Fruit fly (Drosophila melanogaster) whole organism, embryonic: Measurements from ENCODE around the gene CG42246.

Experiments
- C15 ChIP-seq: fragments of 200-800 bp; sonication (Bioruptor generic); IDR thresholded peaks from 3 replicates; pipeline ENCODE4 v1.3.6; 2022; ENCODE audit warnings: missing biosample characterization, missing genetic modification characterization
- CG10209 ChIP-seq: fragments of 200-800 bp; sonication (Bioruptor generic); optimal IDR thresholded peaks from 3 replicates; lab custom pipeline; 2017; ENCODE audit warnings: missing biosample characterization, mild to moderate bottlenecking, missing genetic modification characterization, missing genetic modification reagents
- CG12659 ChIP-seq: fragments of 200-800 bp; sonication (Bioruptor generic); optimal IDR thresholded peaks from 3 replicates; lab custom pipeline; 2017; ENCODE audit warnings: mild to moderate bottlenecking, missing biosample characterization, missing genetic modification reagents, missing genetic modification characterization
- CG12744 ChIP-seq: fragments of 200-800 bp; sonication (Bioruptor generic); optimal IDR thresholded peaks from 2 replicates; lab custom pipeline; 2016; ENCODE audit warnings: missing biosample characterization, missing genetic modification characterization
- CG1529 ChIP-seq: fragments of 200-800 bp; sonication (Bioruptor generic); optimal IDR thresholded peaks from 3 replicates; lab custom pipeline; 2018; ENCODE audit warnings: missing biosample characterization, missing genetic modification characterization
- CG15601 ChIP-seq: fragments of 200-800 bp; sonication (Bioruptor generic); optimal IDR thresholded peaks from 3 replicates; lab custom pipeline; 2019; ENCODE audit warnings: missing biosample characterization, mild to moderate bottlenecking, missing genetic modification characterization, moderate library complexity
- CG1602 ChIP-seq: fragments of 200-800 bp; sonication (Bioruptor generic); optimal IDR thresholded peaks from 3 replicates; lab custom pipeline; 2016; ENCODE audit warnings: missing biosample characterization, missing genetic modification characterization
- CG16813 ChIP-seq: fragments of 200-800 bp; sonication (Bioruptor generic); IDR thresholded peaks from 3 replicates; pipeline ENCODE4 v1.3.6; 2022; ENCODE audit warnings: missing biosample characterization, missing genetic modification characterization; ENCODE audit not compliant: partially characterized antibody
- CG2712 ChIP-seq: fragments of 200-800 bp; optimal IDR thresholded peaks from 3 replicates; lab custom pipeline; 2019; ENCODE audit warnings: missing biosample characterization, mild to moderate bottlenecking, missing genetic modification characterization, moderate library complexity
- CG31388 ChIP-seq: fragments of 200-800 bp; sonication (Bioruptor generic); optimal IDR thresholded peaks from 2 replicates; lab custom pipeline; 2016; ENCODE audit warnings: missing biosample characterization, missing genetic modification characterization
- CG3407 ChIP-seq: fragments of 200-800 bp; sonication (Bioruptor generic); optimal IDR thresholded peaks from 2 replicates; lab custom pipeline; 2018; ENCODE audit warnings: missing biosample characterization, mild to moderate bottlenecking, missing genetic modification characterization
- CG6765 ChIP-seq: fragments of 200-800 bp; sonication (Bioruptor generic); optimal IDR thresholded peaks from 3 replicates; lab custom pipeline; 2017; ENCODE audit warnings: missing biosample characterization, mild to moderate bottlenecking, missing genetic modification characterization
- CG7357 ChIP-seq: fragments of 200-800 bp; sonication (Bioruptor generic); IDR thresholded peaks from 3 replicates; pipeline ENCODE4 v1.3.6; 2022; ENCODE audit warnings: missing biosample characterization, missing genetic modification characterization
- CG7745 ChIP-seq: fragments of 200-800 bp; sonication (Bioruptor generic); optimal IDR thresholded peaks from 2 replicates; lab custom pipeline; 2018; ENCODE audit warnings: missing biosample characterization, mild to moderate bottlenecking, missing genetic modification characterization, moderate library complexity
- CG8478 ChIP-seq: fragments of >200 bp; optimal IDR thresholded peaks from 2 replicates; lab custom pipeline; 2018
- CG8765 ChIP-seq: fragments of 200-800 bp; sonication (Bioruptor generic); IDR thresholded peaks from 2 replicates; pipeline ENCODE4 v1.3.6; 2022; ENCODE audit warnings: missing biosample characterization, missing genetic modification characterization
- CHES-1-like ChIP-seq: fragments of 200-800 bp; sonication (Bioruptor generic); optimal IDR thresholded peaks from 2 replicates; lab custom pipeline; 2016; ENCODE audit warnings: missing biosample characterization, missing genetic modification characterization
- D ChIP-seq, 2 experiments: fragments of 200-800 bp in 1 of 2; fragments of >200 bp in 1 of 2; sonication (Bioruptor generic) in 1 of 2; optimal IDR thresholded peaks; 2 replicates in 1 of 2; 3 replicates in 1 of 2; lab custom pipeline; 2017; ENCODE audit warnings: mild to moderate bottlenecking in 1 of 2, missing biosample characterization in 1 of 2, missing genetic modification characterization in 1 of 2, missing genetic modification reagents in 1 of 2
- Kr ChIP-seq: fragments of 200-800 bp; sonication (Bioruptor generic); optimal IDR thresholded peaks from 2 replicates; lab custom pipeline; 2017; ENCODE audit warnings: missing biosample characterization, mild to moderate bottlenecking, missing genetic modification characterization
- Lpt ChIP-seq: fragments of >200 bp; optimal IDR thresholded peaks from 2 replicates; lab custom pipeline; 2018; ENCODE audit warnings: missing biosample characterization, missing genetic modification characterization
- MESR4 ChIP-seq: fragments of 200-800 bp; sonication (Bioruptor generic); optimal IDR thresholded peaks from 2 replicates; lab custom pipeline; 2018; ENCODE audit warnings: missing biosample characterization, mild to moderate bottlenecking, missing genetic modification characterization, moderate library complexity
- PHDP ChIP-seq: fragments of 200-800 bp; sonication (Bioruptor generic); optimal IDR thresholded peaks from 3 replicates; lab custom pipeline; 2018; ENCODE audit warnings: missing biosample characterization, mild to moderate bottlenecking, missing genetic modification characterization, moderate library complexity
- Sin3A ChIP-seq: fragments of >200 bp; optimal IDR thresholded peaks from 2 replicates; lab custom pipeline; 2018
- YL-1 ChIP-seq: fragments of 200-800 bp; sonication (Bioruptor generic); optimal IDR thresholded peaks from 3 replicates; lab custom pipeline; 2017; ENCODE audit warnings: missing biosample characterization, mild to moderate bottlenecking, missing genetic modification characterization
- al ChIP-seq: fragments of 200-800 bp; sonication (Bioruptor generic); IDR thresholded peaks from 2 replicates; pipeline ENCODE4 v1.3.6; 2022; ENCODE audit warnings: missing biosample characterization, missing genetic modification characterization
- chif ChIP-seq, 2 experiments: fragments of 200-800 bp; sonication (Bioruptor generic); optimal IDR thresholded peaks; 3 replicates each; lab custom pipeline; 2016; ENCODE audit warnings: missing biosample characterization in 2 of 2, missing genetic modification characterization in 2 of 2
- hbn ChIP-seq: fragments of 200-800 bp; sonication (Bioruptor generic); IDR thresholded peaks from 2 replicates; pipeline ENCODE4 v1.3.6; 2022; ENCODE audit warnings: missing biosample characterization, missing genetic modification characterization; ENCODE audit not compliant: partially characterized antibody
- oc ChIP-seq: fragments of 200-800 bp; sonication (Bioruptor generic); optimal IDR thresholded peaks from 2 replicates; lab custom pipeline; 2018; ENCODE audit warnings: missing biosample characterization, mild to moderate bottlenecking, missing genetic modification characterization, moderate library complexity
- org-1 ChIP-seq: fragments of 200-800 bp; sonication (Bioruptor generic); optimal IDR thresholded peaks from 2 replicates; lab custom pipeline; 2017; ENCODE audit warnings: missing biosample characterization, missing genetic modification characterization
- pan ChIP-seq, 4 experiments: fragments of >200 bp in 3 of 4; fragments of 200-800 bp in 1 of 4; sonication (Bioruptor generic) in 1 of 4; optimal IDR thresholded peaks in 3 of 4; IDR thresholded peaks in 1 of 4; 2 replicates each; pipeline versions ENCODE4 v1.3.6 to Lab custom; 2017 to 2022; ENCODE audit warnings: missing biosample characterization in 2 of 4, missing genetic modification characterization in 2 of 4, mixed read lengths in 1 of 4
- peb ChIP-seq: fragments of 200-800 bp; sonication (Bioruptor generic); IDR thresholded peaks from 2 replicates; pipeline ENCODE4 v1.3.6; 2022; ENCODE audit warnings: missing biosample characterization, missing genetic modification characterization
- pho ChIP-seq: fragments of 200-800 bp; sonication (Bioruptor generic); optimal IDR thresholded peaks from 2 replicates; lab custom pipeline; 2016; ENCODE audit warnings: missing biosample characterization, missing genetic modification characterization
- pros ChIP-seq: fragments of 200-800 bp; sonication (Bioruptor generic); optimal IDR thresholded peaks from 3 replicates; lab custom pipeline; 2019; ENCODE audit warnings: missing biosample characterization, mild to moderate bottlenecking, missing genetic modification characterization, moderate library complexity
- sna ChIP-seq: fragments of 200-800 bp; sonication (Bioruptor generic); IDR thresholded peaks from 2 replicates; pipeline ENCODE4 v1.3.6; 2022; ENCODE audit warnings: missing biosample characterization, missing genetic modification characterization; ENCODE audit not compliant: partially characterized antibody
- tgo ChIP-seq: fragments of 200-800 bp; sonication (Bioruptor generic); IDR thresholded peaks from 3 replicates; pipeline ENCODE4 v1.3.6; 2022; ENCODE audit warnings: missing biosample characterization, missing genetic modification characterization
- tio ChIP-seq: fragments of 200-800 bp; sonication (Bioruptor generic); optimal IDR thresholded peaks from 2 replicates; lab custom pipeline; 2017; ENCODE audit warnings: missing biosample characterization, missing genetic modification characterization, inconsistent platforms
- vfl ChIP-seq: fragments of 200-800 bp; sonication (Bioruptor generic); optimal IDR thresholded peaks from 2 replicates; lab custom pipeline; 2016; ENCODE audit warnings: missing biosample characterization, missing genetic modification characterization

Gene CG42246

DNA sequence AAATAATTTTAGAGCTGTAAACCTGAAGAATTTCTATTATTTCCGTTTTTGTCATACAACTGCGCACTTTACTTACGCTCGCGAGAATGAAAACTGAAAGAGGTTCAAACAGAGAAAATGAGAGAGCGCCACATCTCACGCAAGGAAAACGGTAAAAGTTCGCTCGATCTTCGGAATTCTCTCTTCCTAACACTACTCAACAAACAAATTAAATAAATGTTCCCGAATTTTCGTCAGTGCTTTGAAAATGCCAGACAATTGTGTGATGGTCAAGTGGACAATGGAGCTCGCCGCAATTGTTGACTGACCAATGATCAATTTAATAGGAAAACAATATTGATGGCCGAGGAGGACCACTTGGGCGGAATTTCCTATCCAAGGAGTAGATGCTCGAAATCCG lies 6.0 kb downstream of the CG42246 start, which contains the start of gene CG1677:
CG1677 (minus strand) TSS at position 101 of the 400 bp plus-strand sequence.
- TF ChIP-seq chif (GFP tag; optimal IDR thresholded peaks at IDR 0.05; lab: Kevin White, UChicago) (no peak), CG16813 (no peak), CG8478 (lab: Kevin White, UChicago) (no peak), CG12744 (GFP tag; lab: Kevin White, UChicago) (no peak), pros (no peak), YL-1 (GFP tag; lab: Kevin White, UChicago) (no peak), CG12659 (GFP tag; lab: Kevin White, UChicago) (no peak), oc (no peak), al (GFP tag; lab: Robert Waterston, UW) (no peak), CG8765 (GFP tag; lab: Robert Waterston, UW) (no peak), CG7357 (GFP tag; lab: Robert Waterston, UW) (no peak), org-1 (GFP tag; lab: Kevin White, UChicago) (no peak), tgo (GFP tag; lab: Robert Waterston, UW) (no peak)

DNA sequence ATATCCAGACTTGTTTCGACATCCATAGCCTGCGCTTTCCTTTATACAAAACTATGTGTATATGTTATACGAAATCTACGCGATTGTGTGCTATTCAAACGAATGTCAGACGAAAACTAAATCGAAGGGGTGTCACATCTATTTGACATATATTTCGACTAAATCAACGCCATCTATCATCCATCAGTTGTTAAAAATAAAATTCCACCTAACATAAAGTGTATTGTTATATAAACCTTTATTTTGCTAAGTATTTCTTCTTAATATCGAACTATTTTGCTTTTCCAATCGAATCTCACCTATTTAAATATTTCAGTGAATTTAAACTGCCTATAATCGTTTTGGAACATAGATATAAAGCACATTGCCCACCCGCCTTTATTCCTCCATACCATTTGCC lies 8.6 kb downstream of the CG42246 start, which contains the start of gene CG15035:
CG15035 (minus strand) TSS at position 101 of the 400 bp plus-strand sequence.
- no peak for TF ChIP-seq CG1602
- no peak for TF ChIP-seq CHES-1-like
- TF ChIP-seq CG3407 (GFP tag; lab: Kevin White, UChicago): no peak
- no peak for TF ChIP-seq CG15601 (tag; lab: Kevin White, UChicago)
- no peak for TF ChIP-seq Kr (GFP tag; lab: Kevin White, UChicago)
- TF ChIP-seq peb (GFP tag; lab: Robert Waterston, UW): no peak
- no peak for TF ChIP-seq tio (GFP tag; lab: Kevin White, UChicago)
- no peak for TF ChIP-seq sna (GFP tag; lab: Robert Waterston, UW)
- no peak for TF ChIP-seq MESR4 (GFP tag; lab: Kevin White, UChicago)
- no peak for TF ChIP-seq pan (optimal IDR thresholded peaks at IDR 0.05; lab: Kevin White, UChicago)
- no peak for TF ChIP-seq pan (GFP tag; optimal IDR thresholded peaks at IDR 0.05 in 1 of 2, IDR thresholded peaks at IDR 0.05 in 1 of 2)
- no peak for TF ChIP-seq Lpt (GFP tag; lab: Kevin White, UChicago)
- TF ChIP-seq pho: no peak
- TF ChIP-seq CG7745 (tag; lab: Kevin White, UChicago): no peak
- no peak for TF ChIP-seq CG6765 (GFP tag; lab: Kevin White, UChicago)
- no peak for TF ChIP-seq hbn (GFP tag; lab: Robert Waterston, UW)
- TF ChIP-seq CG2712 (tag; lab: Kevin White, UChicago): no peak

DNA sequence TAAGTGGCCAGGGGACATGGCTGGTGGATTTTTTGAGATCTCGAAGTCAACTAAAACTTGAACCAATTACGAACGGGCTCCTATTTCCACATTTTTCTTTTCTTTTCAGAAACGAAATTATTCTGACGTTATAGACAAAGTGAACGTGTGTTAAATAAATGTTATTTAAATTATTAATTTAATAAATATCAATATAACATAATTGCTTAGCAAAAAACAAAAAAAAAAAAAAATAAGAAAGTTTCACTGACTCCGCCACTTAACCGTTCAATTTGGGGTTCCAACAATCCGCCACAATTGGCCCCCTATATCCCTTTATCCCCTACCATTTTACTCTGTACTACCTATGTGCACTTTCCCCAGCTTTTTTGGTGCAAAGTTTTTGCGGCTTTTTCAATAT lies 28.8 kb downstream of the CG42246 start, which contains the start of gene CG42781:
CG42781 (minus strand) TSS at position 101 of the 400 bp plus-strand sequence.
- TF ChIP-seq PHDP (tag; lab: Kevin White, UChicago): no peak
- TF ChIP-seq D (optimal IDR thresholded peaks at IDR 0.05; lab: Kevin White, UChicago): no peak
- TF ChIP-seq D (GFP tag; optimal IDR thresholded peaks at IDR 0.05; lab: Kevin White, UChicago): no peak
- TF ChIP-seq CG31388 (GFP tag; lab: Kevin White, UChicago): no peak
- no peak for TF ChIP-seq pan (optimal IDR thresholded peaks at IDR 0.05; lab: Kevin White, UChicago)
- no peak for TF ChIP-seq pan (GFP tag; optimal IDR thresholded peaks at IDR 0.05 in 1 of 2, IDR thresholded peaks at IDR 0.05 in 1 of 2)
- no peak for TF ChIP-seq vfl (GFP tag; lab: Kevin White, UChicago)
- TF ChIP-seq CG1529 (GFP tag; lab: Kevin White, UChicago): no peak
- TF ChIP-seq C15: no peak
- TF ChIP-seq CG10209: no peak
- TF ChIP-seq Sin3A (lab: Kevin White, UChicago): no peak
